Worm (Caenorhabditis elegans): ENCODE data around the gene thoc-1.

thoc-1 gene

ce11 chrII:674116-674515, 27.8 kb upstream of the thoc-1 start, which contains the start of gene Y39F10C.3:
Y39F10C.3 (plus strand) TSS chrII:674416.
- TF ChIP-seq unc-130 (GFP tag; optimal IDR thresholded peaks at IDR 0.05), result no peak
- peak in 1 of 2 experiments; percentile 66 for TF ChIP-seq unc-62 (GFP tag; optimal IDR thresholded peaks at IDR 0.05 in 1 of 2)
- TF ChIP-seq unc-62 (tag; optimal IDR thresholded peaks at IDR 0.05), result no peak

ce11 chrII:675303-675702, 26.6 kb upstream of the thoc-1 start, which contains the start of gene Y39F10C.1:
Y39F10C.1 (plus strand) TSS chrII:675603.
- TF ChIP-seq lin-29 (GFP tag; IDR thresholded peaks at IDR 0.05) (no peak), ces-1 (GFP tag; optimal IDR thresholded peaks at IDR 0.05) (no peak), egl-43 (GFP tag; IDR thresholded peaks at IDR 0.05) (no peak), ceh-44 (GFP tag; IDR thresholded peaks at IDR 0.05) (no peak), unc-39 (tag; optimal IDR thresholded peaks at IDR 0.05) (no peak), madf-5 (GFP tag; IDR thresholded peaks at IDR 0.05) (no peak)

ce11 chrII:675822-676221, 26.1 kb upstream of the thoc-1 start:
- TF ChIP-seq lsy-2 (tag; optimal IDR thresholded peaks at IDR 0.05) (no peak), unc-62 (GFP tag; optimal IDR thresholded peaks at IDR 0.05 in 1 of 2) (peak in 1 of 2 experiments; percentile 93), unc-62 (tag; optimal IDR thresholded peaks at IDR 0.05) (no peak), nhr-237 (tag; optimal IDR thresholded peaks at IDR 0.05) (no peak), nhr-28 (tag; optimal IDR thresholded peaks at IDR 0.05) (no peak), mdl-1 (tag; optimal IDR thresholded peaks at IDR 0.05) (no peak), F37D6.2 (tag; optimal IDR thresholded peaks at IDR 0.05) (no peak)

- TF ChIP-seq F26F4.8 (GFP tag; conservative IDR thresholded peaks at IDR 0.05), result no peak
- no peak for TF ChIP-seq ceh-82 (tag; optimal IDR thresholded peaks at IDR 0.05)
- TF ChIP-seq F49E8.2 (tag; optimal IDR thresholded peaks at IDR 0.05; ENCODE audit: borderline replicate concordance), result no peak
- no peak for TF ChIP-seq pha-4 (GFP tag; IDR thresholded peaks at IDR 0.05)
- TF ChIP-seq pha-4 (tag; optimal IDR thresholded peaks at IDR 0.05), result no peak
- no peak for TF ChIP-seq attf-4 (tag; optimal IDR thresholded peaks at IDR 0.05)
- TF ChIP-seq nhr-48 (tag; optimal IDR thresholded peaks at IDR 0.05), result no peak
- no peak for TF ChIP-seq lim-7 (GFP tag; IDR thresholded peaks at IDR 0.05)
- TF ChIP-seq zip-2 (tag; optimal IDR thresholded peaks at IDR 0.05), result no peak
- no peak for TF ChIP-seq mdl-1 (tag; optimal IDR thresholded peaks at IDR 0.05)
- TF ChIP-seq arid-1 (GFP tag; conservative IDR thresholded peaks at IDR 0.05), result no peak
- no peak for TF ChIP-seq snpc-4 (tag; optimal IDR thresholded peaks at IDR 0.05)
- TF ChIP-seq madf-9 (GFP tag; conservative IDR thresholded peaks at IDR 0.05), result no peak
- no peak for TF ChIP-seq php-3 (GFP tag; IDR thresholded peaks at IDR 0.05)
- no peak for TF ChIP-seq fos-1 (tag; optimal IDR thresholded peaks at IDR 0.05)
- no peak for TF ChIP-seq fkh-10 (GFP tag; optimal IDR thresholded peaks at IDR 0.05)
- TF ChIP-seq ceh-44 (GFP tag; IDR thresholded peaks at IDR 0.05), result no peak
- no peak for TF ChIP-seq vab-7 (GFP tag; IDR thresholded peaks at IDR 0.05)
- TF ChIP-seq egl-27 (tag; optimal IDR thresholded peaks at IDR 0.05), result no peak
- TF ChIP-seq unc-39 (tag; optimal IDR thresholded peaks at IDR 0.05), result no peak
- no peak for TF ChIP-seq nhr-102 (tag; optimal IDR thresholded peaks at IDR 0.05)
Measured at ce11 chrII:678581-678980, 23.3 kb upstream of the thoc-1 start, which contains the start of gene T02H6.9. T02H6.9 (plus strand) TSS chrII:678881.

ce11 chrII:680612-681011, 21.3 kb upstream of the thoc-1 start, which contains the start of the genes T02H6.10 and T02H6.8:
T02H6.10 (minus strand) TSS chrII:680712.
T02H6.8 (plus strand) TSS chrII:680832.
- no peak for TF ChIP-seq D1046.2 (GFP tag; IDR thresholded peaks at IDR 0.05)
- TF ChIP-seq set-16 (GFP tag; IDR thresholded peaks at IDR 0.05), result no peak
- TF ChIP-seq mxl-3 (GFP tag; optimal IDR thresholded peaks at IDR 0.05), result no peak
- TF ChIP-seq zfp-2 (tag; optimal IDR thresholded peaks at IDR 0.05), result no peak
- no peak for TF ChIP-seq daf-12 (tag; optimal IDR thresholded peaks at IDR 0.05)
- no peak for TF ChIP-seq lsy-2 (tag; optimal IDR thresholded peaks at IDR 0.05)
- no peak for TF ChIP-seq ceh-82 (tag; optimal IDR thresholded peaks at IDR 0.05)
- TF ChIP-seq pha-4 (GFP tag; IDR thresholded peaks at IDR 0.05), result no peak
- no peak for TF ChIP-seq pha-4 (tag; optimal IDR thresholded peaks at IDR 0.05)
- no peak for TF ChIP-seq cey-2 (tag; optimal IDR thresholded peaks at IDR 0.05; ENCODE audit: borderline replicate concordance, insufficient read depth)
- TF ChIP-seq ces-1 (GFP tag; optimal IDR thresholded peaks at IDR 0.05), result no peak
- no peak for TF ChIP-seq hlh-11 (tag; optimal IDR thresholded peaks at IDR 0.05)
- TF ChIP-seq Y75B8A.6 (GFP tag; IDR thresholded peaks at IDR 0.05), result no peak
- no peak for TF ChIP-seq daf-16 (GFP tag; optimal IDR thresholded peaks at IDR 0.05)
- TF ChIP-seq daf-16 (tag; optimal IDR thresholded peaks at IDR 0.05), result no peak

Measured in whole organism, L4 larva.